Worm (Caenorhabditis elegans) whole organism, L3 larva: ENCODE measurements around the gene F09E5.8.

Experiments used
- ZK546.5 ChIP-seq: sonication (generic microtip); optimal IDR thresholded peaks from 2 replicates; lab custom pipeline; 2017; ENCODE audit warnings: missing biosample characterization, missing genetic modification characterization
- aly-2 ChIP-seq: fragments of 150-350 bp; optimal IDR thresholded peaks from 2 replicates; lab custom pipeline; 2014; ENCODE audit warnings: missing biosample characterization, missing genetic modification characterization
- ama-1 ChIP-seq: fragments of 150-350 bp; optimal IDR thresholded peaks from 2 replicates; lab custom pipeline; 2018
- ceh-28 ChIP-seq: fragments of 150-350 bp; optimal IDR thresholded peaks from 2 replicates; lab custom pipeline; 2014; ENCODE audit warnings: missing biosample characterization, missing genetic modification reagents, missing genetic modification characterization
- ceh-82 ChIP-seq: fragments of 150-350 bp; optimal IDR thresholded peaks from 2 replicates; lab custom pipeline; 2014; ENCODE audit warnings: missing biosample characterization, missing genetic modification characterization
- daf-12 ChIP-seq: fragments of 150-350 bp; optimal IDR thresholded peaks from 2 replicates; lab custom pipeline; 2014; ENCODE audit warnings: missing biosample characterization, missing genetic modification reagents, missing genetic modification characterization
- egl-27 ChIP-seq: sonication (generic microtip); optimal IDR thresholded peaks from 4 replicates; lab custom pipeline; 2017; ENCODE audit warnings: missing biosample characterization, missing genetic modification reagents, missing genetic modification characterization
- egl-5 ChIP-seq: fragments of 150-350 bp; optimal IDR thresholded peaks from 2 replicates; lab custom pipeline; 2017; ENCODE audit warnings: missing biosample characterization, missing genetic modification reagents, missing genetic modification characterization, inconsistent platforms
- elt-1 ChIP-seq: fragments of 150-350 bp; optimal IDR thresholded peaks from 2 replicates; lab custom pipeline; 2014; ENCODE audit warnings: missing biosample characterization, missing genetic modification characterization
- elt-2 ChIP-seq: sonication (generic microtip); optimal IDR thresholded peaks from 2 replicates; lab custom pipeline; 2016; ENCODE audit warnings: missing genetic modification reagents, mild to moderate bottlenecking, missing genetic modification characterization, missing compliant biosample characterization
- elt-3 ChIP-seq, 3 experiments: fragments of 150-350 bp in 1 of 3; sonication (generic microtip) in 2 of 3; optimal IDR thresholded peaks; 2 replicates in 2 of 3; 4 replicates in 1 of 3; lab custom pipeline; 2014 to 2017; ENCODE audit warnings: missing biosample characterization in 3 of 3, missing genetic modification characterization in 3 of 3
- fkh-2 ChIP-seq: fragments of 150-350 bp; optimal IDR thresholded peaks from 2 replicates; lab custom pipeline; 2014; ENCODE audit warnings: missing biosample characterization, missing genetic modification reagents, missing genetic modification characterization
- fos-1 ChIP-seq: fragments of 150-350 bp; optimal IDR thresholded peaks from 2 replicates; lab custom pipeline; 2014; ENCODE audit warnings: missing biosample characterization, missing genetic modification characterization
- hmg-11 ChIP-seq: sonication (generic microtip); optimal IDR thresholded peaks from 2 replicates; lab custom pipeline; 2016; ENCODE audit warnings: missing genetic modification characterization, missing compliant biosample characterization
- jun-1 ChIP-seq: fragments of 150-350 bp; optimal IDR thresholded peaks from 2 replicates; lab custom pipeline; 2014; ENCODE audit warnings: missing biosample characterization, missing genetic modification reagents, missing genetic modification characterization
- lin-15B ChIP-seq: fragments of 150-350 bp; optimal IDR thresholded peaks from 2 replicates; lab custom pipeline; 2014; ENCODE audit warnings: missing biosample characterization, missing genetic modification characterization
- lin-39 ChIP-seq: fragments of 150-350 bp; optimal IDR thresholded peaks from 2 replicates; lab custom pipeline; 2018; ENCODE audit warnings: missing biosample characterization, missing genetic modification reagents, missing genetic modification characterization
- lsy-12 ChIP-seq: sonication (generic microtip); optimal IDR thresholded peaks from 2 replicates; lab custom pipeline; 2016; ENCODE audit warnings: mild to moderate bottlenecking, missing genetic modification characterization, missing compliant biosample characterization
- mdl-1 ChIP-seq: fragments of 150-350 bp; optimal IDR thresholded peaks from 2 replicates; lab custom pipeline; 2014; ENCODE audit warnings: missing biosample characterization, missing genetic modification characterization
- mml-1 ChIP-seq: fragments of 150-350 bp; sonication (generic microtip); optimal IDR thresholded peaks from 3 replicates; lab custom pipeline; 2014; ENCODE audit warnings: missing biosample characterization, missing genetic modification characterization
- nfya-1 ChIP-seq: sonication (generic microtip); optimal IDR thresholded peaks from 2 replicates; lab custom pipeline; 2017; ENCODE audit warnings: missing genetic modification characterization, mild to moderate bottlenecking, missing compliant biosample characterization, antibody characterized with exemption, moderate library complexity; ENCODE audit not compliant: insufficient read depth
- nhr-12 ChIP-seq: fragments of 150-350 bp; optimal IDR thresholded peaks from 2 replicates; lab custom pipeline; 2014; ENCODE audit warnings: missing biosample characterization, missing genetic modification characterization
- nhr-23 ChIP-seq: fragments of 150-350 bp; optimal IDR thresholded peaks from 2 replicates; lab custom pipeline; 2014; ENCODE audit warnings: missing biosample characterization, missing genetic modification reagents, missing genetic modification characterization
- nhr-43 ChIP-seq: sonication (generic microtip); optimal IDR thresholded peaks from 2 replicates; lab custom pipeline; 2016; ENCODE audit warnings: mild to moderate bottlenecking, missing genetic modification characterization, missing compliant biosample characterization; ENCODE audit not compliant: poor library complexity, severe bottlenecking
- nhr-77 ChIP-seq: fragments of 150-350 bp; optimal IDR thresholded peaks from 2 replicates; lab custom pipeline; 2014; ENCODE audit warnings: missing biosample characterization, missing genetic modification characterization
- pha-4 ChIP-seq: fragments of 150-350 bp; optimal IDR thresholded peaks from 2 replicates; lab custom pipeline; 2014; ENCODE audit warnings: missing biosample characterization, missing genetic modification reagents, missing genetic modification characterization
- sea-2 ChIP-seq: fragments of 150-350 bp; sonication (generic microtip); optimal IDR thresholded peaks from 4 replicates; lab custom pipeline; 2014; ENCODE audit warnings: missing biosample characterization, missing genetic modification reagents, missing genetic modification characterization
- skn-1 ChIP-seq: fragments of 150-350 bp; optimal IDR thresholded peaks from 2 replicates; lab custom pipeline; 2014; ENCODE audit warnings: missing biosample characterization, missing genetic modification characterization
- tbx-2 ChIP-seq: sonication (generic microtip); optimal IDR thresholded peaks from 2 replicates; lab custom pipeline; 2016; ENCODE audit warnings: mild to moderate bottlenecking, missing genetic modification characterization, missing compliant biosample characterization
- unc-62 ChIP-seq: fragments of 150-350 bp; sonication (generic microtip); optimal IDR thresholded peaks from 4 replicates; lab custom pipeline; 2014; ENCODE audit warnings: missing biosample characterization, missing genetic modification reagents, missing genetic modification characterization
- zag-1 ChIP-seq: fragments of 150-350 bp; optimal IDR thresholded peaks from 2 replicates; lab custom pipeline; 2014; ENCODE audit warnings: missing biosample characterization, missing genetic modification characterization
- ztf-11 ChIP-seq: fragments of 150-350 bp; optimal IDR thresholded peaks from 2 replicates; lab custom pipeline; 2014; ENCODE audit warnings: missing biosample characterization, missing genetic modification characterization
- ztf-4 ChIP-seq: fragments of 150-350 bp; optimal IDR thresholded peaks from 2 replicates; lab custom pipeline; 2014; ENCODE audit warnings: missing biosample characterization, missing genetic modification characterization

F09E5.8 gene

DNA sequence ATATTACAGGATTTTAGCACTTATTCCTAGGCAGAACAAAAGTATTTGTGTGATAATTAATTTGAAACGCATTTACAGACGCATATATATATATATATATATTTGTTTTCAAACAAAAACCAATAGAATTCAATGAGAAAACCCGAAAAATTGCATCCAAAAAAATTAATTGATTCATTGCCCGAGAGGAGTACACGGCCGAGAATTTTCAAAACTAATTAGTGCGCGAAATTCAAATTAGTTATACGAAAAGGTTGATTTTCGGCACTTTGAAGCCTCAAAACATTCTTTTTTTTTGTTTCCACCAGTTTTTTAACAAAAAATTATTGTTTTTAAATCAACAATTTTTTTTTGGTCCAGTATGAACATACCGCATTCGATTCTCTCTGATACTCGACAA lies 41.0 kb downstream of the F09E5.8 start:
- TF ChIP-seq sea-2 (GFP tag; lab: Kevin White, UChicago) = no peak
- no peak for TF ChIP-seq elt-1 (tag; lab: Kevin White, UChicago)
- TF ChIP-seq ceh-82 (tag; lab: Kevin White, UChicago) = no peak
- no peak for TF ChIP-seq fkh-2 (tag; lab: Kevin White, UChicago)
- no peak for TF ChIP-seq ztf-11 (tag; lab: Kevin White, UChicago)
- no peak for TF ChIP-seq ama-1
- TF ChIP-seq nfya-1 (tag; lab: Kevin White, UChicago) = no peak

DNA sequence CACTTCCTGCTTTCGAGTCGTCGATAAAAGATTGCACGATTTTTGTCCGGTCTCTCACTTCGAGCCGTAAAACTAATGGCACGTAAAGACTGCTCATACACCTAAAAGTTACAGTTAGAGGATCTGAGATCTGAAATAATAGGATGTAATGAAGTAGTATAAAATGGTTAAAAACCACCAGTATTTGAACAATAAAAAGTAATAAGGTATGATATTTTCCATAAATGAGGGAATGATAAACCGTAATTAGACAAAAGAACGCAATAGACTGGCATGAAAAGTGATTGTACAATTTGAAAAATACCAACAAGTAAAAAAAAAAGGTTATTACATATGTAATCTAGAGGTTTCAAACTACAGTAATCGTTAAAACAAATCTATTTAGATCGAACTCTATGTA lies 42.6 kb downstream of the F09E5.8 start, which contains the start of gene brap-2:
brap-2 (minus strand) TSS at position 101 of the 400 bp plus-strand sequence.
- TF ChIP-seq ztf-4 (tag; lab: Kevin White, UChicago) (no peak), aly-2 (tag; lab: Kevin White, UChicago) (no peak), fos-1 (tag; lab: Kevin White, UChicago) (no peak), egl-5 (tag; lab: Kevin White, UChicago) (no peak), mdl-1 (no peak), ama-1 (no peak), elt-3 (tag; optimal IDR thresholded peaks at IDR 0.05; lab: Kevin White, UChicago) (no peak), nhr-12 (tag; lab: Kevin White, UChicago) (no peak), ZK546.5 (tag; lab: Kevin White, UChicago) (no peak)
- TF ChIP-seq, all 47 proteins: peak for 0

DNA sequence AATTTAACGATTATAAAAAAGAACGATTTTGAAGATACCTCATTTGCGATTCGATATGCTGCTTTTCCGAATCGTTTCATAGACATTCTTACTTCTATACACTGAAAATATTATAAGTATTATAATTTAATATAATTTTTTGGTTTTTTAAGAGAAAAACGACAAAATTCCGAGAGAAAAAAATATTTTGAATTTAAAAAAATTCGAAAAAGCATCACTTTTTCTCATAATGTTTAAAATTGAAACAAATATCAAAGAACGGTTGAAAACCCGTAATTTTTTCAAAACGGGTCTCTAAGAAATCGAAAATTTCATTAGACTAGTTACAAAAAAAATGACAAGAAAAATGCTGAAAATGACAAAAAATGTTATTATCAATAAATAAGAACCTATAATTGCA lies 45.1 kb downstream of the F09E5.8 start, which contains the start of gene pink-1:
pink-1 (minus strand) TSS at position 101 of the 400 bp plus-strand sequence.
- no peak for TF ChIP-seq egl-27 (tag; lab: Kevin White, UChicago)
- no peak for TF ChIP-seq ztf-4 (tag; lab: Kevin White, UChicago)
- TF ChIP-seq pha-4 = no peak
- TF ChIP-seq nhr-12 (tag; lab: Kevin White, UChicago) = no peak
- no peak for TF ChIP-seq nhr-77
- TF ChIP-seq ZK546.5 (tag; lab: Kevin White, UChicago) = no peak
- no peak for TF ChIP-seq ama-1
- TF ChIP-seq unc-62 (GFP tag; lab: Kevin White, UChicago) = no peak
- no peak for TF ChIP-seq ceh-82 (tag; lab: Kevin White, UChicago)
- no peak for TF ChIP-seq tbx-2
- no peak for TF ChIP-seq jun-1

DNA sequence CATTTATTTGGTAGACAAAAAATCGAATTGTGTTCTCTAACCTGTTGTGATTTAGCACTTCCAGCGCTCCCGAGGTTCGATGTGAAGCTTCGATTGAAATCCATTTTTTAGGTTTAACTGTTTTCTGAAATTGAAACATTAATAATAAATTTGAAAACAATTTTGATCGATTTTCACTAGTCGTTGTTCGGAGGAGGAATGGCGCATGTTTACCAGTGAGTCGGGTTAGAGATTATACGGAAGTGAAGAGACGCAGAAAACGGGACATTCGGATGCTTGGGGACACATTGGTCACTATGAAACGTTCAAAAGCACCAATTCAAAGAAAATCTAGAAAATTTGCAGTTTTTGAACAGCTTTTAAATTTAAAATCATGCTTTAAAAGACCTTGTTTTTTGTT lies 48.3 kb downstream of the F09E5.8 start, which contains the start of gene fbxl-3:
fbxl-3 (minus strand) TSS at position 124 of the 400 bp plus-strand sequence.
- peak; percentile 22 for TF ChIP-seq hmg-11 (tag; lab: Kevin White, UChicago)
- no peak for TF ChIP-seq lin-39 (tag; lab: Kevin White, UChicago)

DNA sequence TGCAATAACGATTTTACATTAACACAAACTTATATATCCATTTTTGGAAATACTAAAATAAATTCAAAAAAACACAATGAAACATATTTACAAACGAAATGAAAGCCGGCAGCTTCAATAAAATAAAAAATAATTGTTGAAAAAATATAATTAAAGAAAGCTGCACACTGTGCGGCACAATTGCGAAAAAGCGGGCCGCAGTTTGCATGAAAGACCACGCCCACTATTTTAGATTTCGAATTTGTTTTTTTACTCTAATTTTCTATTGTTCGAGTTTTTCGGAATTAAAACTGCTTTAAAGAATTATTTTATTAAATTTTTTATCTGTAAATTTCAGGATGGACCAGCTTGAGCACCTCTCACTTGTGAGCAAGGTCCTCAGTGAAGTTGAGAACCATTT lies 48.7 kb downstream of the F09E5.8 start, which contains the start of gene mog-5:
mog-5 (plus strand) TSS at position 338 of the 400 bp plus-strand sequence.
- TF ChIP-seq fkh-2 (tag; lab: Kevin White, UChicago) (no peak), elt-1 (tag; lab: Kevin White, UChicago) (no peak), skn-1 (tag; lab: Kevin White, UChicago) (no peak), daf-12 (no peak), lsy-12 (tag; lab: Kevin White, UChicago) (no peak), nhr-43 (no peak), nhr-77 (no peak), elt-2 (tag; lab: Kevin White, UChicago) (peak; percentile 40), hmg-11 (tag; lab: Kevin White, UChicago) (peak; percentile 30), ceh-28 (tag; lab: Kevin White, UChicago) (no peak), pha-4 (peak; percentile 50), nhr-23 (tag; lab: Kevin White, UChicago) (no peak), zag-1 (tag; lab: Kevin White, UChicago) (no peak), fos-1 (tag; lab: Kevin White, UChicago) (no peak), lin-15B (tag; lab: Kevin White, UChicago) (no peak), mml-1 (tag; lab: Kevin White, UChicago) (no peak)
- TF ChIP-seq, all 47 proteins: peak for 3
